Fruit fly (Drosophila melanogaster): Measurements from ENCODE around the gene Syx17.

Syx17 gene

dm6 chr3L:4408313-4409133 is 5.2 kb downstream of the Syx17 start:
- TF ChIP-seq CG10959 (GFP tag; IDR thresholded peaks at IDR 0.05) (no peak), CG4360 (GFP tag; IDR thresholded peaks at IDR 0.05) (0 out of 2 replicates have a peak, but pooled peaks have one; percentile 16), pb (GFP tag; optimal IDR thresholded peaks at IDR 0.05) (no peak), CG18764 (GFP tag; optimal IDR thresholded peaks at IDR 0.05) (no peak), zf30C (GFP tag; optimal IDR thresholded peaks at IDR 0.05) (peak; percentile 5), chinmo (GFP tag; IDR thresholded peaks at IDR 0.05; ENCODE audit: partially characterized antibody) (0 out of 4 replicates have a peak, but pooled peaks have one; percentile 65), exex (tag; optimal IDR thresholded peaks at IDR 0.05) (no peak), CG10366 (GFP tag; IDR thresholded peaks at IDR 0.05) (no peak), PHDP (tag; optimal IDR thresholded peaks at IDR 0.05) (no peak), sens (GFP tag) (peak; percentile 77), Atf3 (GFP tag; optimal IDR thresholded peaks at IDR 0.05) (no peak), HLH4C (GFP tag; IDR thresholded peaks at IDR 0.05; ENCODE audit: partially characterized antibody) (no peak), prd (optimal IDR thresholded peaks at IDR 0.05) (no peak), prd (GFP tag; IDR thresholded peaks at IDR 0.05) (0 out of 3 replicates have a peak, but pooled peaks have one; percentile 22), CG6254 (GFP tag; optimal IDR thresholded peaks at IDR 0.05) (no peak), zen (tag; optimal IDR thresholded peaks at IDR 0.05) (peak; percentile 93), ap (GFP tag; IDR thresholded peaks at IDR 0.05) (no peak), HmgZ (tag; optimal IDR thresholded peaks at IDR 0.05) (no peak), crp (GFP tag; optimal IDR thresholded peaks at IDR 0.05) (peak in 1 of 2 experiments; percentile 0), CG15269 (tag; optimal IDR thresholded peaks at IDR 0.05) (no peak), CG30403 (GFP tag; optimal IDR thresholded peaks at IDR 0.05) (no peak), CG14710 (tag; optimal IDR thresholded peaks at IDR 0.05) (no peak), CG17802 (tag; optimal IDR thresholded peaks at IDR 0.05) (no peak), onecut (GFP tag; IDR thresholded peaks at IDR 0.05) (no peak), CG15479 (GFP tag; optimal IDR thresholded peaks at IDR 0.05) (peak; percentile 70), tna (GFP tag; IDR thresholded peaks at IDR 0.05; ENCODE audit: partially characterized antibody) (no peak), Dek (tag; optimal IDR thresholded peaks at IDR 0.05) (no peak), Hr78 (GFP tag; optimal IDR thresholded peaks at IDR 0.05) (no peak)

dm6 chr3L:4409134-4409897 is 6.0 kb downstream of the Syx17 start:
- TF ChIP-seq CG13894 (tag; optimal IDR thresholded peaks at IDR 0.05) (peak; percentile 58), CG9932 (GFP tag; IDR thresholded peaks at IDR 0.05) (peak; percentile 34; the same call in 1 of the 2 replicates), CG5953 (GFP tag; IDR thresholded peaks at IDR 0.05) (no peak), Nf-YC (tag; optimal IDR thresholded peaks at IDR 0.05) (peak; percentile 88), Xbp1 (GFP tag; optimal IDR thresholded peaks at IDR 0.05) (peak; percentile 80), CG8290 (GFP tag; optimal IDR thresholded peaks at IDR 0.05) (no peak), CG8290 (tag; optimal IDR thresholded peaks at IDR 0.05) (peak in 1 of 2 experiments; percentile 1), CG11398 (GFP tag; optimal IDR thresholded peaks at IDR 0.05) (no peak), CG6254 (GFP tag; optimal IDR thresholded peaks at IDR 0.05) (peak; percentile 70), Pdp1 (GFP tag; optimal IDR thresholded peaks at IDR 0.05) (peak in 1 of 2 experiments; percentile 74), Rfx (GFP tag; IDR thresholded peaks at IDR 0.05) (0 out of 2 replicates have a peak, but pooled peaks have one; percentile 12), CG34224 (GFP tag; IDR thresholded peaks at IDR 0.05; ENCODE audit: partially characterized antibody) (0 out of 3 replicates have a peak, but pooled peaks have one; percentile 36), zen (tag; optimal IDR thresholded peaks at IDR 0.05) (peak; percentile 66), Hand (GFP tag; optimal IDR thresholded peaks at IDR 0.05) (no peak), pros (GFP tag; optimal IDR thresholded peaks at IDR 0.05) (peak; percentile 48), CG1647 (GFP tag; optimal IDR thresholded peaks at IDR 0.05) (no peak), ara (GFP tag; IDR thresholded peaks at IDR 0.05) (peak; percentile 17; the same call in 1 of the 2 replicates), CG14667 (GFP tag; IDR thresholded peaks at IDR 0.05) (no peak), cad (GFP tag; optimal IDR thresholded peaks at IDR 0.05) (peak; percentile 81), CG16779 (GFP tag; IDR thresholded peaks at IDR 0.05) (0 out of 2 replicates have a peak, but pooled peaks have one; percentile 13), Dbx (GFP tag; IDR thresholded peaks at IDR 0.05) (peak; percentile 26; the same call in 1 of the 3 replicates)
